Worm (Caenorhabditis elegans) whole organism, L4/young adult: ENCODE data around the gene acn-1.

Source experiments
- W03F9.2 ChIP-seq: fragments of 150-350 bp; optimal IDR thresholded peaks from 2 replicates; lab custom pipeline; 2014; ENCODE audit warnings: missing biosample characterization, missing genetic modification characterization
- dao-5 ChIP-seq: sonication (generic microtip); optimal IDR thresholded peaks from 2 replicates; lab custom pipeline; 2016; ENCODE audit warnings: missing genotype, missing genetic modification characterization, moderate library complexity, missing compliant biosample characterization
- him-1 ChIP-seq: sonication (generic microtip); optimal IDR thresholded peaks from 2 replicates; lab custom pipeline; 2016; ENCODE audit warnings: missing genotype, missing genetic modification reagents, missing genetic modification characterization, missing compliant biosample characterization

DNA sequence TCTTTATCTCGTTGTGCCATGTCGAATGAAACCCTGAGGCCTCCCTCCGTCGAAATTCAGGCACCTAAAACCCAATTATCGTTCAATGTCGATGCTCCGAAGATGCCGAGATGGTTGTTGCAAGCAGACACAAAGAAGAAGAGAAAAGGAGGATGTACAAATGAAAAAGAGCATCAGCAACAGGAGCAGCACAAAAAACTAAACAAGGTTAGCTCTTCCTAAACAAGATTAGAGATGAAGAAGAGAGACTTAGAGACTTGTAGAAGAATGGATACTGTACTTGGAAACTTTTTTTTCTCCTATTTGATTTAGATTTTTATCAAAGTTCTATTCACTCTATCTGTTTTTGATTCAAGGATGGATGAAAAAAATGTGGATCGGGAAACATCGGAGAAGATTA lies 20.7 kb upstream of the acn-1 start:
- TF ChIP-seq him-1 (tag; lab: Kevin White, UChicago) = no peak
- no peak for TF ChIP-seq dao-5 (tag; lab: Kevin White, UChicago)
- TF ChIP-seq W03F9.2 (tag; lab: Kevin White, UChicago) = no peak
